Worm (Caenorhabditis elegans) whole organism, young adult: ENCODE measurements around the gene T25B9.9.

ENCODE experiments used
- B0019.2 ChIP-seq: fragments of 200-800 bp; sonication (Bioruptor generic); conservative IDR thresholded peaks from 2 replicates; pipeline ENCODE4 v1.3.6; 2022; ENCODE audit warnings: missing genetic modification reagents, missing genetic modification characterization, missing compliant biosample characterization
- B0336.3 ChIP-seq: fragments of 200-800 bp; sonication (Bioruptor generic); IDR thresholded peaks from 2 replicates; pipeline ENCODE4 v1.3.6; 2022; ENCODE audit warnings: missing genetic modification characterization, missing compliant biosample characterization
- C06A6.2 ChIP-seq: fragments of 200-800 bp; sonication (Bioruptor generic); conservative IDR thresholded peaks from 2 replicates; pipeline ENCODE4 v1.3.6; 2022; ENCODE audit warnings: missing genetic modification characterization, missing compliant biosample characterization
- C17E4.6 ChIP-seq: fragments of 200-800 bp; sonication (Bioruptor generic); IDR thresholded peaks from 2 replicates; pipeline ENCODE4 v1.3.6; 2022; ENCODE audit warnings: missing genetic modification reagents, missing genetic modification characterization, missing compliant biosample characterization
- F22D6.2 ChIP-seq: sonication (generic microtip); optimal IDR thresholded peaks from 2 replicates; lab custom pipeline; 2016; ENCODE audit warnings: mild to moderate bottlenecking, missing genetic modification characterization, missing compliant biosample characterization
- F23B12.7 ChIP-seq: sonication (generic microtip); optimal IDR thresholded peaks from 2 replicates; lab custom pipeline; 2017; ENCODE audit warnings: missing genetic modification characterization, mild to moderate bottlenecking, missing compliant biosample characterization, antibody characterized with exemption, moderate library complexity; ENCODE audit not compliant: insufficient read depth
- F37B4.10 ChIP-seq: fragments of 200-800 bp; sonication (Bioruptor generic); IDR thresholded peaks from 2 replicates; pipeline ENCODE4 v1.3.6; 2022; ENCODE audit warnings: missing genetic modification characterization, missing compliant biosample characterization
- T26A5.8 ChIP-seq: sonication (generic microtip); optimal IDR thresholded peaks from 2 replicates; lab custom pipeline; 2016; ENCODE audit warnings: missing genetic modification characterization, missing compliant biosample characterization
- Y56A3A.18 ChIP-seq: fragments of 200-800 bp; sonication (Bioruptor generic); IDR thresholded peaks from 2 replicates; pipeline ENCODE4 v1.3.6; 2022; ENCODE audit warnings: missing genetic modification reagents, missing genetic modification characterization, missing compliant biosample characterization
- akir-1 ChIP-seq: fragments of 200-800 bp; sonication (Bioruptor generic); optimal IDR thresholded peaks from 2 replicates; lab custom pipeline; 2018; ENCODE audit warnings: mild to moderate bottlenecking, missing genetic modification characterization, moderate library complexity, missing compliant biosample characterization
- athp-1 ChIP-seq: sonication (generic microtip); optimal IDR thresholded peaks from 2 replicates; lab custom pipeline; 2017; ENCODE audit warnings: mild to moderate bottlenecking, missing genetic modification characterization, missing compliant biosample characterization
- cebp-2 ChIP-seq: fragments of 200-800 bp; sonication (Bioruptor generic); IDR thresholded peaks from 2 replicates; pipeline ENCODE4 v1.3.6; 2022; ENCODE audit warnings: missing genetic modification characterization, missing compliant biosample characterization
- ceh-100 ChIP-seq: fragments of 200-800 bp; sonication (Bioruptor generic); IDR thresholded peaks from 2 replicates; pipeline ENCODE4 v1.3.6; 2022; ENCODE audit warnings: missing genetic modification reagents, missing genetic modification characterization, missing compliant biosample characterization
- ceh-40 ChIP-seq: fragments of 200-800 bp; sonication (Bioruptor generic); IDR thresholded peaks from 2 replicates; pipeline ENCODE4 v1.3.6; 2022; ENCODE audit warnings: missing genetic modification characterization, missing compliant biosample characterization
- ceh-58 ChIP-seq: fragments of 200-800 bp; sonication (Bioruptor generic); IDR thresholded peaks from 2 replicates; pipeline ENCODE4 v1.3.6; 2022; ENCODE audit warnings: missing genetic modification characterization, missing compliant biosample characterization
- ceh-91 ChIP-seq: fragments of 200-800 bp; sonication (Bioruptor generic); IDR thresholded peaks from 2 replicates; pipeline ENCODE4 v1.3.6; 2022; ENCODE audit warnings: missing genetic modification reagents, missing genetic modification characterization, missing compliant biosample characterization
- dpl-1 ChIP-seq: fragments of 150-350 bp; optimal IDR thresholded peaks from 2 replicates; lab custom pipeline; 2014; ENCODE audit warnings: missing biosample characterization, missing genetic modification reagents, missing genetic modification characterization
- efl-1 ChIP-seq: fragments of 150-350 bp; optimal IDR thresholded peaks from 2 replicates; lab custom pipeline; 2014; ENCODE audit warnings: missing biosample characterization, missing genetic modification reagents, missing genetic modification characterization
- egl-44 ChIP-seq: fragments of 200-800 bp; sonication (Bioruptor generic); IDR thresholded peaks from 2 replicates; pipeline ENCODE4 v1.3.6; 2022; ENCODE audit warnings: missing genetic modification reagents, missing genetic modification characterization, missing compliant biosample characterization
- egrh-3 ChIP-seq: fragments of 200-800 bp; sonication (Bioruptor generic); IDR thresholded peaks from 2 replicates; pipeline ENCODE4 v1.3.6; 2022; ENCODE audit warnings: missing genetic modification reagents, missing genetic modification characterization, missing compliant biosample characterization
- ekl-4 ChIP-seq: fragments of 200-800 bp; sonication (Bioruptor generic); IDR thresholded peaks from 2 replicates; pipeline ENCODE4 v1.3.6; 2022; ENCODE audit warnings: missing genetic modification reagents, missing genetic modification characterization, missing compliant biosample characterization
- ets-4 ChIP-seq: fragments of 200-800 bp; sonication (Bioruptor generic); optimal IDR thresholded peaks from 2 replicates; lab custom pipeline; 2018; ENCODE audit warnings: mild to moderate bottlenecking, missing genetic modification characterization, missing compliant biosample characterization
- fkh-3 ChIP-seq: sonication (generic microtip); optimal IDR thresholded peaks from 2 replicates; lab custom pipeline; 2016; ENCODE audit warnings: mild to moderate bottlenecking, missing genetic modification characterization, missing compliant biosample characterization
- hmg-20 ChIP-seq: fragments of 200-800 bp; sonication (Bioruptor generic); IDR thresholded peaks from 2 replicates; pipeline ENCODE4 v1.3.6; 2022; ENCODE audit warnings: missing genetic modification reagents, missing genetic modification characterization, missing compliant biosample characterization
- hsf-1 ChIP-seq: fragments of 200-800 bp; sonication (Bioruptor generic); IDR thresholded peaks from 2 replicates; pipeline ENCODE4 v1.3.6; 2022; ENCODE audit warnings: missing genetic modification reagents, missing genetic modification characterization, missing compliant biosample characterization
- let-607 ChIP-seq, 2 experiments: fragments of 200-800 bp in 1 of 2; sonication (Bioruptor generic) in 1 of 2; sonication (generic microtip) in 1 of 2; optimal IDR thresholded peaks; 2 replicates each; lab custom pipeline; 2016 to 2018; ENCODE audit warnings: mild to moderate bottlenecking in 2 of 2, missing compliant biosample characterization in 2 of 2, missing genetic modification characterization in 2 of 2, moderate library complexity in 2 of 2, missing genotype in 1 of 2
- lir-1 ChIP-seq: fragments of 200-800 bp; sonication (Bioruptor generic); conservative IDR thresholded peaks from 2 replicates; pipeline ENCODE4 v1.3.6; 2022; ENCODE audit warnings: missing genetic modification reagents, missing genetic modification characterization, missing compliant biosample characterization
- madf-10 ChIP-seq: sonication (generic microtip); optimal IDR thresholded peaks from 2 replicates; lab custom pipeline; 2016; ENCODE audit warnings: mild to moderate bottlenecking, missing genetic modification characterization, missing compliant biosample characterization
- mcd-1 ChIP-seq: fragments of 200-800 bp; sonication (Bioruptor generic); IDR thresholded peaks from 2 replicates; pipeline ENCODE4 v1.3.6; 2022; ENCODE audit warnings: missing genetic modification reagents, missing genetic modification characterization, missing compliant biosample characterization
- mxl-1 ChIP-seq: sonication (generic microtip); optimal IDR thresholded peaks from 2 replicates; lab custom pipeline; 2016; ENCODE audit warnings: missing genetic modification characterization, missing compliant biosample characterization
- nfya-2 ChIP-seq: fragments of 200-800 bp; sonication (Bioruptor generic); IDR thresholded peaks from 2 replicates; pipeline ENCODE4 v1.3.6; 2022; ENCODE audit warnings: missing genetic modification reagents, missing genetic modification characterization, missing compliant biosample characterization
- pbrm-1 ChIP-seq: fragments of 200-800 bp; sonication (Bioruptor generic); IDR thresholded peaks from 2 replicates; pipeline ENCODE4 v1.3.6; 2022; ENCODE audit warnings: missing genetic modification reagents, missing genetic modification characterization, missing compliant biosample characterization
- pha-4 ChIP-seq: fragments of 150-350 bp; sonication (generic microtip); optimal IDR thresholded peaks from 2 replicates; lab custom pipeline; 2014; ENCODE audit warnings: missing biosample characterization, missing genetic modification reagents, missing genetic modification characterization
- rcor-1 ChIP-seq: fragments of 200-800 bp; sonication (Bioruptor generic); IDR thresholded peaks from 2 replicates; pipeline ENCODE4 v1.3.6; 2022; ENCODE audit warnings: missing genetic modification reagents, missing genetic modification characterization, missing compliant biosample characterization
- rpc-1 ChIP-seq, 2 experiments: fragments of 150-350 bp in 1 of 2; sonication (generic microtip) in 1 of 2; optimal IDR thresholded peaks; 2 replicates each; lab custom pipeline; 2014 to 2018; ENCODE audit warnings: missing biosample characterization in 1 of 2, missing genetic modification characterization in 1 of 2, missing genetic modification reagents in 1 of 2, missing genotype in 1 of 2
- sea-2 ChIP-seq: fragments of 200-800 bp; sonication (Bioruptor generic); IDR thresholded peaks from 2 replicates; pipeline ENCODE4 v1.3.6; 2022; ENCODE audit warnings: missing genetic modification characterization, missing compliant biosample characterization
- snpc-1.1 ChIP-seq: sonication (generic microtip); optimal IDR thresholded peaks from 2 replicates; lab custom pipeline; 2017; ENCODE audit warnings: missing genetic modification characterization, mild to moderate bottlenecking, missing compliant biosample characterization, antibody characterized with exemption, moderate library complexity, missing genotype, missing genetic modification reagents; ENCODE audit not compliant: insufficient read depth
- snpc-1.3 ChIP-seq: sonication (generic microtip); optimal IDR thresholded peaks from 2 replicates; lab custom pipeline; 2017; ENCODE audit warnings: missing genetic modification characterization, mild to moderate bottlenecking, missing compliant biosample characterization, antibody characterized with exemption, moderate library complexity, missing genotype, missing genetic modification reagents; ENCODE audit not compliant: insufficient read depth
- sptf-2 ChIP-seq: fragments of 200-800 bp; sonication (Bioruptor generic); optimal IDR thresholded peaks from 2 replicates; lab custom pipeline; 2018; ENCODE audit warnings: mild to moderate bottlenecking, missing genetic modification characterization, missing compliant biosample characterization
- tbx-9 ChIP-seq: sonication (generic microtip); optimal IDR thresholded peaks from 2 replicates; lab custom pipeline; 2016; ENCODE audit warnings: borderline replicate concordance, missing genetic modification characterization, inconsistent platforms, missing compliant biosample characterization
- unc-62 ChIP-seq: fragments of 150-350 bp; optimal IDR thresholded peaks from 2 replicates; lab custom pipeline; 2014; ENCODE audit warnings: missing biosample characterization, missing genetic modification reagents, missing genetic modification characterization
- xnd-1 ChIP-seq: sonication (generic microtip); optimal IDR thresholded peaks from 2 replicates; lab custom pipeline; 2016; ENCODE audit warnings: missing genotype, missing genetic modification reagents, missing genetic modification characterization, missing compliant biosample characterization
- ztf-18 ChIP-seq: sonication (generic microtip); optimal IDR thresholded peaks from 2 replicates; lab custom pipeline; 2016; ENCODE audit warnings: missing genotype, mild to moderate bottlenecking, missing genetic modification characterization, missing compliant biosample characterization
- ztf-3 ChIP-seq: fragments of 200-800 bp; sonication (Bioruptor generic); optimal IDR thresholded peaks from 2 replicates; lab custom pipeline; 2018; ENCODE audit warnings: mild to moderate bottlenecking, missing genetic modification characterization, missing compliant biosample characterization

T25B9.9 gene

ce11 chrIV:10821672-10822304 lies 52.3 kb downstream of the T25B9.9 start (continued):
- TF ChIP-seq F37B4.10 (no peak), egl-44 (no peak), rcor-1 (GFP tag; lab: Robert Waterston, UW) (peak; percentile 47; the same call in 1 of the 2 replicates), F22D6.2 (no peak), unc-62 (GFP tag; lab: Kevin White, UChicago) (peak; percentile 52), xnd-1 (tag; lab: Kevin White, UChicago) (no peak), ceh-58 (GFP tag; lab: Robert Waterston, UW) (no peak), C17E4.6 (GFP tag; lab: Robert Waterston, UW) (no peak), rpc-1 (optimal IDR thresholded peaks at IDR 0.05; lab: Kevin White, UChicago) (no peak), rpc-1 (tag; optimal IDR thresholded peaks at IDR 0.05; lab: Kevin White, UChicago) (no peak), hsf-1 (no peak), snpc-1.3 (no peak), sptf-2 (GFP tag; lab: Kevin White, UChicago) (no peak), egrh-3 (GFP tag; lab: Robert Waterston, UW) (peak; percentile 65), mxl-1 (tag; lab: Kevin White, UChicago) (no peak), ceh-40 (GFP tag; lab: Robert Waterston, UW) (no peak), ceh-91 (GFP tag; lab: Robert Waterston, UW) (no peak), tbx-9 (tag; lab: Kevin White, UChicago) (no peak), ztf-3 (GFP tag; lab: Kevin White, UChicago) (no peak), cebp-2 (GFP tag; lab: Robert Waterston, UW) (no peak), B0019.2 (GFP tag; lab: Robert Waterston, UW) (0 out of 2 replicates have a peak, but pooled peaks have one; percentile 34), fkh-3 (no peak), madf-10 (peak; percentile 38), mcd-1 (GFP tag; lab: Robert Waterston, UW) (0 out of 2 replicates have a peak, but pooled peaks have one; percentile 48), hmg-20 (no peak), ekl-4 (GFP tag; lab: Robert Waterston, UW) (no peak), ceh-100 (no peak), nfya-2 (GFP tag; lab: Robert Waterston, UW) (no peak), dpl-1 (no peak), pha-4 (no peak), pbrm-1 (peak; percentile 56), B0336.3 (GFP tag; lab: Robert Waterston, UW) (peak; percentile 82), Y56A3A.18 (GFP tag; lab: Robert Waterston, UW) (0 out of 2 replicates have a peak, but pooled peaks have one; percentile 40), F23B12.7 (tag; lab: Kevin White, UChicago) (peak; percentile 28), akir-1 (GFP tag; lab: Kevin White, UChicago) (no peak), sea-2 (GFP tag; lab: Robert Waterston, UW) (no peak), C06A6.2 (GFP tag; lab: Robert Waterston, UW) (no peak), ztf-18 (tag; lab: Kevin White, UChicago) (peak; percentile 47), snpc-1.1 (tag; lab: Kevin White, UChicago) (no peak), let-607 (tag; optimal IDR thresholded peaks at IDR 0.05; lab: Kevin White, UChicago) (no peak), T26A5.8 (tag; lab: Kevin White, UChicago) (no peak), athp-1 (tag; lab: Kevin White, UChicago) (no peak), efl-1 (GFP tag; lab: Kevin White, UChicago) (no peak), ets-4 (GFP tag; lab: Kevin White, UChicago) (no peak), lir-1 (GFP tag; lab: Robert Waterston, UW) (peak; percentile 56; the same call in 1 of the 2 replicates)
